Fruit fly (Drosophila melanogaster) whole organism, larva: ENCODE measurements around the gene CG42404.

Experiments
- noc ChIP-seq: fragments of 200-800 bp; sonication (Bioruptor generic); optimal IDR thresholded peaks from 3 replicates; lab custom pipeline; 2019; ENCODE audit warnings: missing biosample characterization, mild to moderate bottlenecking, missing genetic modification characterization, moderate library complexity

The CG42404 gene

dm6 chr3R:15282982-15283809 is 33.3 kb downstream of the CG42404 start:
- TF ChIP-seq noc (tag; lab: Kevin White, UChicago): no peak

- no peak for TF ChIP-seq noc (tag; lab: Kevin White, UChicago)
These were observed 36.3 kb downstream of the CG42404 start for dm6 chr3R:15286024-15286692.

DNA sequence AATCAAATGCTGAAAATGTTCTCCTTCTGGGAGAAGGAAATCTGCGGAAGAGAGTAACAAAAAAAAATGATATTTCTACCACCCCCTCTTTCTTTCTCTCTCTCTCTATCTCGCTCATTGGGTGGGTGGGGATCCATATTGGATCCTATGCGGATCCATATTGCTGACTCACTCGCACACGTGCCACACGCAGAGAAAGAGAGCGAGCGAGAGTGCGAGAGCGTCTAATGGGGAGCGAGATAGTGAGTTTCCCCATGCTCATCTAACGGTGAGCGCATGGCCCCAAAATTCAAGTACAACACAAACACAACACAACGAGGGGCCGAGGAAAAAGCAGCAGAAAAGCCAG is 36.8 kb downstream of the CG42404 start:
- TF ChIP-seq noc (tag; lab: Kevin White, UChicago): peak; percentile 23

DNA sequence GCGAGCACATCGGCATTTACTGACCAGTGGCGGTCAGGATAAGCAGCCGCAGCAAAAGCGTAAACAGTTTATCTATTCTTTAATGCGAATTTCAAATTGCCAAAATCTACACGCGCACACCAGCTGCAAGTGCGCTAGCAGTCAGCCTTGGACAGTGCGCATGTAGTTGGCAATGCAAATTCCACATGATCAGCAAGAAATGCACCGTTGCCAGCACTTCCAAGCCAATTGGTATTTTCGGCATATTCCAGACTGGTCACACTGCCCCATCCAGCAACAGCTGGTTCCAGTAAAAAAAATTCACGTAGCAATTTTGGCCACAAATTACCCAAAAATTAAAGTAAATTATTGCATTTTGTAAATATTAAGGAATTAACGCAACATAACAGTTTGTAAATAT is 37.9 kb downstream of the CG42404 start:
- no peak for TF ChIP-seq noc (tag; lab: Kevin White, UChicago)

DNA sequence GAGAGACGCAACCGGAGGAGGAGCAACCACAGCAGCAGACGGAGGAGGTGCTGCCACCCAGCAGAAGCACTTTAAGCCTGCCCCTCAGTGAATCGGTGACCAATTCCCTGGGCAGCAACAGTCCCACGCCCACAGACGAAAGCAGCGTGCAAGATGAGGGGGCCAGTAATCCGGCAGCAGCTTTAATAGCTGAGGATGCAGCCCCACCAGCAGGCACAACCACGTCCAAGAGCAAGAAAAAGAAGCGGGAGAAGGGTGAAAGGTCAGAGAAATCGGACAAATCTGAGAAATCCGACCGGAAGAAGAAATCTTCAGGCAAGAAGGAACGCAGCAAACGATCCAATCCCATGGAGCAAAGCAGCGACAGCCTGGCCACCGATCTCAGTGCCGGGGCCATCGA is 38.9 kb downstream of the CG42404 start:
- no peak for TF ChIP-seq noc (tag; lab: Kevin White, UChicago)

dm6 chr3R:15289828-15290641 is 40.1 kb downstream of the CG42404 start:
- no peak for TF ChIP-seq noc (tag; lab: Kevin White, UChicago)

dm6 chr3R:15290642-15291118 is 40.8 kb downstream of the CG42404 start, which contains the start of gene CG45218:
Gene CG45218 (minus strand): TSS chr3R:15290799.
- peak; percentile 51 for TF ChIP-seq noc (tag; lab: Kevin White, UChicago)

dm6 chr3R:15291551-15292223 is 41.8 kb downstream of the CG42404 start:
- peak; percentile 23 for TF ChIP-seq noc (tag; lab: Kevin White, UChicago)

dm6 chr3R:15292241-15293004 is 42.5 kb downstream of the CG42404 start:
- no peak for TF ChIP-seq noc (tag; lab: Kevin White, UChicago)

dm6 chr3R:15293005-15293877 is 43.3 kb downstream of the CG42404 start:
- TF ChIP-seq noc (tag; lab: Kevin White, UChicago): peak; percentile 59

- no peak for TF ChIP-seq noc (tag; lab: Kevin White, UChicago)
These were observed 44.0 kb downstream of the CG42404 start for dm6 chr3R:15293878-15294350.

DNA sequence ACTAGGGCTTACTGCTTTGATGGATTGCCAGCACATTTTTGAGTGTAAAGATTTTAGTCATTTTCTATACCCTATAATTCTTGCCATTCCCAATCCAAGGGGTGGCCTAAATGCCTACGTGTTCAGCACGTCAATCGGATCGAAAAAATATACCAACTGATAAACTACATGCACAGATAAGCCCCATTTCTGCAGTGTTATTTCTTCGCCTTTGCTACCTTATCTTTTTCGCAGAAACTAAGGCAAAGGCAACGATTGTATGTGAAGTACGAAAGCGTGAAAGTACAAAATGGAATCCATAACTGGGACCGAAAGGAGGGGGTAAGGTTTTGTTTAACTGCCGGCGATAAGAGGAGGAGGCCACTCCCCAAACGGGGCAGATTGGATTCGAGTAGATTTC is 48.0 kb downstream of the CG42404 start:
- TF ChIP-seq noc (tag; lab: Kevin White, UChicago): peak; percentile 51

DNA sequence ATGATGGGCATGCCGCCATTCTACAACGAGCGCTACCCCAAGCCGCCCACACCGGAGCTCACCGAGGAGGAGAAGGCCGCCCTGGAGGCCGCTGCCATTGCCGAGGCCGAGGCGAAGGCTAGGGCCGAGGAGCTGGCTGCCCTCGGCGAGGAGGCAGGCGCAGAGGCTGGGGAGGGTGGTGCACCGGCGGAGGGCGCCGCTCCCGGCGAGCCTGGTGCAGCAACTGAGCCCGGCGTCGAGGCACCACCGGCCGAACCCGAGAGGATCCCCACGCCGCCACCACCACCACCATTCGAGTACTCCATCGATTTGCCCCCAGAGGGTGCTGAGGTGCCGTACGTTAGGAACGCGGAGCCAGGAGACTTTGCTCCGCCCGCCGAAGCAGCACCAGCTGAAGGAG is 55.4 kb downstream of the CG42404 start:
- no peak for TF ChIP-seq noc (tag; lab: Kevin White, UChicago)
